Worm (Caenorhabditis elegans) whole organism, L2 larva: ENCODE data around the gene atg-3.

ENCODE experiments used
- R02D3.7 ChIP-seq: fragments of 150-350 bp; optimal IDR thresholded peaks from 2 replicates; lab custom pipeline; 2014; ENCODE audit warnings: missing biosample characterization, missing genetic modification characterization
- Y55F3AM.14 ChIP-seq: fragments of 200-800 bp; sonication (Bioruptor generic); optimal IDR thresholded peaks from 2 replicates; lab custom pipeline; 2018; ENCODE audit warnings: mild to moderate bottlenecking, missing genetic modification characterization, missing compliant biosample characterization
- ZK546.5 ChIP-seq: sonication (generic microtip); optimal IDR thresholded peaks from 2 replicates; lab custom pipeline; 2017; ENCODE audit warnings: missing biosample characterization, missing genetic modification characterization
- alr-1 ChIP-seq: fragments of 150-350 bp; optimal IDR thresholded peaks from 2 replicates; lab custom pipeline; 2014; ENCODE audit warnings: missing biosample characterization, missing genetic modification characterization
- aly-2 ChIP-seq: fragments of 150-350 bp; optimal IDR thresholded peaks from 2 replicates; lab custom pipeline; 2014; ENCODE audit warnings: missing biosample characterization, missing genetic modification characterization
- ama-1 ChIP-seq: fragments of 150-350 bp; optimal IDR thresholded peaks from 2 replicates; lab custom pipeline; 2018; ENCODE audit warnings: inconsistent platforms
- ceh-16 ChIP-seq: fragments of 150-350 bp; optimal IDR thresholded peaks from 2 replicates; lab custom pipeline; 2014; ENCODE audit warnings: missing biosample characterization, missing genetic modification characterization
- ceh-82 ChIP-seq: fragments of 150-350 bp; optimal IDR thresholded peaks from 2 replicates; lab custom pipeline; 2014; ENCODE audit warnings: missing biosample characterization, missing genetic modification characterization
- crh-2 ChIP-seq: sonication (generic microtip); optimal IDR thresholded peaks from 2 replicates; lab custom pipeline; 2017; ENCODE audit warnings: missing biosample characterization, missing genetic modification characterization
- dmd-4 ChIP-seq: sonication (generic microtip); optimal IDR thresholded peaks from 2 replicates; lab custom pipeline; 2017; ENCODE audit warnings: missing biosample characterization, missing genetic modification characterization
- elt-1 ChIP-seq: fragments of 150-350 bp; optimal IDR thresholded peaks from 2 replicates; lab custom pipeline; 2014; ENCODE audit warnings: missing biosample characterization, missing genetic modification characterization
- elt-3 ChIP-seq: sonication (generic microtip); optimal IDR thresholded peaks from 2 replicates; lab custom pipeline; 2017; ENCODE audit warnings: missing biosample characterization, missing genetic modification characterization
- fos-1 ChIP-seq: fragments of 150-350 bp; optimal IDR thresholded peaks from 2 replicates; lab custom pipeline; 2014; ENCODE audit warnings: missing biosample characterization, missing genetic modification characterization
- gmeb-1 ChIP-seq: fragments of 150-350 bp; optimal IDR thresholded peaks from 2 replicates; lab custom pipeline; 2014; ENCODE audit warnings: missing biosample characterization, missing genetic modification characterization
- lin-11 ChIP-seq: fragments of 150-350 bp; sonication (generic microtip); optimal IDR thresholded peaks from 2 replicates; lab custom pipeline; 2014; ENCODE audit warnings: missing biosample characterization, missing genetic modification characterization, inconsistent platforms, mixed read lengths
- lin-13 ChIP-seq: fragments of 150-350 bp; optimal IDR thresholded peaks from 2 replicates; lab custom pipeline; 2014; ENCODE audit warnings: missing biosample characterization, missing genetic modification reagents, missing genetic modification characterization
- lin-39 ChIP-seq: fragments of 150-350 bp; optimal IDR thresholded peaks from 2 replicates; lab custom pipeline; 2014; ENCODE audit warnings: missing biosample characterization, missing genetic modification reagents, missing genetic modification characterization
- lsy-2 ChIP-seq, 2 experiments: fragments of 150-350 bp in 1 of 2; sonication (generic microtip) in 1 of 2; optimal IDR thresholded peaks; 2 replicates each; lab custom pipeline; 2014 to 2017; ENCODE audit warnings: missing biosample characterization in 2 of 2, missing genetic modification characterization in 2 of 2
- mab-5 ChIP-seq: fragments of 150-350 bp; optimal IDR thresholded peaks from 2 replicates; lab custom pipeline; 2014; ENCODE audit warnings: missing biosample characterization, missing genetic modification characterization
- mbf-1 ChIP-seq: sonication (generic microtip); optimal IDR thresholded peaks from 2 replicates; lab custom pipeline; 2017; ENCODE audit warnings: missing biosample characterization, missing genetic modification characterization
- mdl-1 ChIP-seq, 2 experiments: fragments of 150-350 bp in 1 of 2; sonication (generic microtip) in 1 of 2; optimal IDR thresholded peaks; 2 replicates each; lab custom pipeline; 2017; ENCODE audit warnings: missing biosample characterization in 2 of 2, missing genetic modification characterization in 2 of 2
- nhr-11 ChIP-seq: fragments of 150-350 bp; optimal IDR thresholded peaks from 2 replicates; lab custom pipeline; 2014; ENCODE audit warnings: missing biosample characterization, missing genetic modification characterization
- nhr-12 ChIP-seq: fragments of 150-350 bp; optimal IDR thresholded peaks from 2 replicates; lab custom pipeline; 2014; ENCODE audit warnings: missing biosample characterization, missing genetic modification characterization
- nhr-129 ChIP-seq: fragments of 150-350 bp; optimal IDR thresholded peaks from 2 replicates; lab custom pipeline; 2014; ENCODE audit warnings: missing biosample characterization, missing genetic modification characterization
- nhr-237 ChIP-seq: fragments of 150-350 bp; optimal IDR thresholded peaks from 2 replicates; lab custom pipeline; 2014; ENCODE audit warnings: missing biosample characterization, missing genetic modification characterization
- nhr-25 ChIP-seq: fragments of 150-350 bp; sonication (generic microtip); optimal IDR thresholded peaks from 3 replicates; lab custom pipeline; 2014; ENCODE audit warnings: missing biosample characterization, missing genetic modification characterization
- nhr-6 ChIP-seq: fragments of 150-350 bp; optimal IDR thresholded peaks from 2 replicates; lab custom pipeline; 2014; ENCODE audit warnings: missing biosample characterization, missing genetic modification characterization
- nhr-77 ChIP-seq: fragments of 150-350 bp; optimal IDR thresholded peaks from 2 replicates; lab custom pipeline; 2014; ENCODE audit warnings: missing biosample characterization, missing genetic modification characterization
- peb-1 ChIP-seq: fragments of 150-350 bp; optimal IDR thresholded peaks from 2 replicates; lab custom pipeline; 2014; ENCODE audit warnings: missing biosample characterization, missing genetic modification characterization
- sem-4 ChIP-seq: fragments of 150-350 bp; optimal IDR thresholded peaks from 2 replicates; lab custom pipeline; 2014; ENCODE audit warnings: missing biosample characterization, missing genetic modification reagents, missing genetic modification characterization
- skn-1 ChIP-seq: sonication (generic microtip); optimal IDR thresholded peaks from 2 replicates; lab custom pipeline; 2017; ENCODE audit warnings: missing biosample characterization, missing genetic modification characterization
- sma-3 ChIP-seq: sonication (generic microtip); optimal IDR thresholded peaks from 2 replicates; lab custom pipeline; 2016; ENCODE audit warnings: missing genetic modification reagents, missing genetic modification characterization, missing compliant biosample characterization
- sma-9 ChIP-seq, 2 experiments: fragments of 150-350 bp in 1 of 2; sonication (generic microtip) in 1 of 2; optimal IDR thresholded peaks; 2 replicates each; lab custom pipeline; 2014 to 2016; ENCODE audit warnings: missing genetic modification characterization in 2 of 2, mild to moderate bottlenecking in 1 of 2, missing biosample characterization in 1 of 2, missing compliant biosample characterization in 1 of 2, missing genetic modification reagents in 1 of 2, moderate library complexity in 1 of 2
- snpc-4 ChIP-seq: fragments of 150-350 bp; optimal IDR thresholded peaks from 2 replicates; lab custom pipeline; 2014; ENCODE audit warnings: missing biosample characterization, missing genetic modification characterization
- unc-39 ChIP-seq: fragments of 150-350 bp; optimal IDR thresholded peaks from 2 replicates; lab custom pipeline; 2014; ENCODE audit warnings: missing biosample characterization, missing genetic modification characterization
- unc-62 ChIP-seq: fragments of 150-350 bp; optimal IDR thresholded peaks from 2 replicates; lab custom pipeline; 2014; ENCODE audit warnings: missing biosample characterization, missing genetic modification reagents, missing genetic modification characterization
- zag-1 ChIP-seq: fragments of 150-350 bp; optimal IDR thresholded peaks from 2 replicates; lab custom pipeline; 2014; ENCODE audit warnings: missing biosample characterization, missing genetic modification characterization
- ztf-1 ChIP-seq: fragments of 200-800 bp; sonication (Bioruptor generic); conservative IDR thresholded peaks from 2 replicates; pipeline ENCODE4 v1.3.6; 2022; ENCODE audit warnings: missing genetic modification characterization, missing compliant biosample characterization
- ztf-11 ChIP-seq: sonication (generic microtip); optimal IDR thresholded peaks from 2 replicates; lab custom pipeline; 2017; ENCODE audit warnings: missing biosample characterization, missing genetic modification characterization
- ztf-4 ChIP-seq: fragments of 150-350 bp; optimal IDR thresholded peaks from 2 replicates; lab custom pipeline; 2014; ENCODE audit warnings: missing biosample characterization, missing genetic modification characterization

The atg-3 gene

DNA sequence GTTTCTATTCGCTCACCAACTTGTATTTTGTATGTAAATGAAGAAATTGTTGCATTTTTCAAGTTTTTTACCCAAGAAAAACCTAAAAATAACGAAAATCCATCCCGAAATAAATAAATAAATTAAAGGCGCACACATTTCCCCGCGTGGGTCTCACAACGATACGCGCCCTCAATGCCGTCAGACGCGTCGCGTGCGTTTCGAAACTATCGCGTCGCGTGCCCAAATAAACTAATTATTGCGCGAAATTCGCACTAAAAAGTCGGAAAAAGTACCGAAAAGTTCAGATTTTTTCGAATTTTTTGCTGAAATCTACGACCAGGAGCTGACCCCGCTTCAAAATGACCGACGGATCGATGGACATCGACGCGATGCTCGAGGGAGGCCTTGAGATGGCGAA, 2.1 kb downstream of the atg-3 start, which contains the start of gene rbm-39 (continued):
- TF ChIP-seq ztf-4 (tag; lab: Kevin White, UChicago) (peak; percentile 20), lin-11 (tag; lab: Kevin White, UChicago) (peak; percentile 82), alr-1 (no peak), sma-9 (GFP tag; optimal IDR thresholded peaks at IDR 0.05; lab: Kevin White, UChicago) (no peak), sma-9 (tag; optimal IDR thresholded peaks at IDR 0.05; lab: Kevin White, UChicago) (no peak), mdl-1 (tag; optimal IDR thresholded peaks at IDR 0.05; lab: Kevin White, UChicago) (peak in 1 of 2 experiments; percentile 59), snpc-4 (peak; percentile 52), R02D3.7 (no peak), ztf-11 (tag; lab: Kevin White, UChicago) (no peak), nhr-25 (tag; lab: Kevin White, UChicago) (peak; percentile 68), ceh-16 (peak; percentile 26), elt-1 (no peak), Y55F3AM.14 (no peak), nhr-77 (no peak), ztf-1 (GFP tag; lab: Robert Waterston, UW) (no peak), nhr-6 (tag; lab: Kevin White, UChicago) (peak; percentile 28), gmeb-1 (tag; lab: Kevin White, UChicago) (peak; percentile 82)

DNA sequence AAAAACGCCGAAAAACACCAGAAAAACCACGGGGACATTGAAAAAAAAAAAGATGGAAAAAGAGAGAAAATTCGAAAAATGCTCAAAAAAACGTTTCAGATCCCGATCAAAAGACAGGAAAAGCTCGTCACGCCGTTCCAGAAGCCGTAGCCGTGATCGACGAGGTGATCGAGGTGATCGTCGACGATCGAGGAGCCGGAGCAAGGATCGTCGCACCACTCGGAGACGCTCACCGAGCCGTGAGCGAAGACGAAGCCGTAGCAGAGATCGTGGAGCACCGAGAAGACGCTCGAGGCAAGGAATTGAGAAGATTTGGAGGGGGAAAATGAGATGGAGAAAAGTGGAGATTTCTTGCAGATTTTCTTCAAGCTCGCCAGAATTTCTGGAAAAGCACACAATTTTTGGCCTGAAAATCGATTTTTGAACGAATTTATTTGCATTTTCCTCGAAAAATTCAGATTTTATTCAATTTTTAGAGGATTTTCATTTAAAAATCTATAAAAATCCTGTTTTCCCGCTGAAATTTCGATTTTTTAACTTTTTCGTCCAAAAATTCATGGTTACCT, 3.0 kb downstream of the atg-3 start:
- no peak for TF ChIP-seq ceh-16
- no peak for TF ChIP-seq ztf-4 (tag; lab: Kevin White, UChicago)
- TF ChIP-seq sma-3: no peak
- no peak for TF ChIP-seq ztf-11 (tag; lab: Kevin White, UChicago)
- TF ChIP-seq elt-3 (tag; lab: Kevin White, UChicago): no peak
- no peak for TF ChIP-seq ceh-82 (tag; lab: Kevin White, UChicago)
- TF ChIP-seq ama-1 (lab: Kevin White, UChicago): no peak
- no peak for TF ChIP-seq unc-39
- TF ChIP-seq peb-1: no peak
- TF ChIP-seq nhr-129: no peak
- no peak for TF ChIP-seq gmeb-1 (tag; lab: Kevin White, UChicago)
- TF ChIP-seq mbf-1 (tag; lab: Kevin White, UChicago): no peak
- no peak for TF ChIP-seq sma-9 (GFP tag; optimal IDR thresholded peaks at IDR 0.05; lab: Kevin White, UChicago)
- no peak for TF ChIP-seq sma-9 (tag; optimal IDR thresholded peaks at IDR 0.05; lab: Kevin White, UChicago)
- no peak for TF ChIP-seq unc-62 (GFP tag; lab: Kevin White, UChicago)
- no peak for TF ChIP-seq crh-2
- TF ChIP-seq zag-1 (tag; lab: Kevin White, UChicago): no peak
- no peak for TF ChIP-seq lin-11 (tag; lab: Kevin White, UChicago)

DNA sequence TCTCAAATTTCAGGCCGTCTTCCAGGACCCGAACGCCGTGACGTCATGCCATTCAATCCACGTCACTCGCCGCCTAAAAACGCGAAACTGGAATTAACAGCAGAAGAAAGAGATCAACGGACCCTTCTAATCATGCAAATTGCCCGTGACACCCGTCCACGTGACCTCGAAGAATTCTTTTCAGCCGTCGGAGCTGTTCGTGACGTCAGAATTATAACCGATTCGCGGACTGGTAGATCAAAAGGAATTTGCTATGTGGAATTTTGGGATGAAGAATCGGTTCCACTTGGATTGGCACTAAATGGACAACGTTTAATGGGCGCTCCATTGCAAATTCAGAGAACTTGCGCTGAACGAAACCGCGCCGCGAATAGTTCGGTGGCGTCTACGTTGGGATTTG, 5.1 kb downstream of the atg-3 start:
- TF ChIP-seq lin-39 (tag; lab: Kevin White, UChicago) (no peak), dmd-4 (tag; lab: Kevin White, UChicago) (no peak), crh-2 (no peak), mab-5 (tag; lab: Kevin White, UChicago) (no peak), mbf-1 (tag; lab: Kevin White, UChicago) (no peak), ZK546.5 (no peak), ceh-82 (tag; lab: Kevin White, UChicago) (no peak), ztf-4 (tag; lab: Kevin White, UChicago) (no peak), nhr-25 (tag; lab: Kevin White, UChicago) (no peak), aly-2 (tag; lab: Kevin White, UChicago) (no peak), peb-1 (no peak), lin-13 (GFP tag; lab: Kevin White, UChicago) (no peak), lsy-2 (tag; optimal IDR thresholded peaks at IDR 0.05; lab: Kevin White, UChicago) (no peak), nhr-12 (tag; lab: Kevin White, UChicago) (no peak)

DNA sequence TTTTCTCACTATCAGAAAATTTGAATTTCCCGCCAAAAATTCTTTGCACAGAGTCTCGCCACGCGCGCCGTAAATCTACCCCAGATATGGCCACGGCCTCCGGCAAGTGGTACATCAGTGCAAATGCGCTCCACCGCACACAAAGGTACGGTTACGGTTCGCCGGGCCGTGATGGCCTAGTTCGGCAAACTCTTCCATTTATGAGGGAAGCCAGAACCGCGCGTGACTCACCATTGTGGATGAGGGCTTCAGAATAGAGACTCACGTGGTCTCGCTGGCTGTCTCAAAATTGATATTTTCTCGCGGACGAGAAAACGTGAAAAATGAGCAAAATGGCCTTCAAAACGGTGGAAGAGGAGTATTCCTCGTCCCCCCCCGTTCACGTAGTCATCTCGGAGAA, 9.5 kb downstream of the atg-3 start:
- TF ChIP-seq ztf-4 (tag; lab: Kevin White, UChicago) (no peak), sma-3 (no peak), fos-1 (tag; lab: Kevin White, UChicago) (no peak), crh-2 (no peak), elt-3 (tag; lab: Kevin White, UChicago) (no peak), ZK546.5 (no peak), ceh-16 (no peak), sem-4 (tag; lab: Kevin White, UChicago) (no peak), skn-1 (tag; lab: Kevin White, UChicago) (no peak), aly-2 (tag; lab: Kevin White, UChicago) (no peak), lin-13 (GFP tag; lab: Kevin White, UChicago) (no peak), peb-1 (no peak), nhr-237 (tag; lab: Kevin White, UChicago) (no peak), gmeb-1 (tag; lab: Kevin White, UChicago) (no peak), nhr-11 (tag; lab: Kevin White, UChicago) (no peak), ztf-11 (tag; lab: Kevin White, UChicago) (no peak), alr-1 (no peak), lsy-2 (tag; optimal IDR thresholded peaks at IDR 0.05; lab: Kevin White, UChicago) (no peak), Y55F3AM.14 (no peak)
